Worm (Caenorhabditis elegans): Measurements from ENCODE around the gene rpap-3.

DNA sequence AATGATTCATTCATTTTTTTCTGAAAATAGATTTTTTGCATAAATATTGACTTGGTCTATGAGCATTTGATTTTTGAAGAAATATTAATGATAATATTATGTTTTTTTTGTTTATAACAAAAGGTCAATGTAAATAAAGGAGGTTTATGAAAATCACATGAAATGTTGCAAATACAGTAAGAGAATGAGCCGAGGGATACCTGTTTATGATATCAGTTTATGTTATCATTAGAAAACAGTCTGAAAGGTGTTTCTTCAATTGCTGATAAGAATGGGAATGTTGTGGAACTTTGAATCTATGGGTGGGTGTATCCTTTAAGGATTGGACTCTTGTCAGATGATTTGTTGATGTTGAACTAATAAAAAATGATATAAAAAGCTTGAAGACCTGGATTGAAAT is 44.6 kb downstream of the rpap-3 start:
- no peak for TF ChIP-seq lin-39 (tag; optimal IDR thresholded peaks at IDR 0.05)
- no peak for TF ChIP-seq ceh-16 (tag; optimal IDR thresholded peaks at IDR 0.05)
- no peak for TF ChIP-seq skn-1 (tag; optimal IDR thresholded peaks at IDR 0.05)
- TF ChIP-seq blmp-1 (tag; optimal IDR thresholded peaks at IDR 0.05; ENCODE audit: insufficient read depth), result no peak
- TF ChIP-seq nhr-11 (tag; optimal IDR thresholded peaks at IDR 0.05), result no peak
- no peak for TF ChIP-seq mab-5 (tag; optimal IDR thresholded peaks at IDR 0.05)
- TF ChIP-seq nhr-25 (tag; optimal IDR thresholded peaks at IDR 0.05), result no peak
- no peak for TF ChIP-seq elt-3 (tag; optimal IDR thresholded peaks at IDR 0.05)
- TF ChIP-seq unc-62 (GFP tag; optimal IDR thresholded peaks at IDR 0.05), result no peak
- TF ChIP-seq unc-55 (GFP tag; optimal IDR thresholded peaks at IDR 0.05), result no peak
- TF ChIP-seq ZK546.5 (tag; optimal IDR thresholded peaks at IDR 0.05), result no peak
- TF ChIP-seq nhr-237 (tag; optimal IDR thresholded peaks at IDR 0.05), result no peak
- no peak for TF ChIP-seq egl-27 (tag; optimal IDR thresholded peaks at IDR 0.05)
- TF ChIP-seq lin-11 (tag; optimal IDR thresholded peaks at IDR 0.05), result no peak
